Worm (Caenorhabditis elegans): ENCODE results near the gene pals-19.

- TF ChIP-seq mep-1 (tag; optimal IDR thresholded peaks at IDR 0.05): no peak
- no peak for TF ChIP-seq nhr-12 (tag; optimal IDR thresholded peaks at IDR 0.05)
These were observed 1.4 kb downstream of the pals-19 start, which contains the start of gene pals-18 for ce11 chrIII:1403108-1403507.
